Fruit fly (Drosophila melanogaster) S2 (cell line): ENCODE measurements around the gene TwdlZ.

ENCODE experiments used
- CG8478 ChIP-seq: fragments of >200 bp; optimal IDR thresholded peaks from 2 replicates; lab custom pipeline; 2018
- CTCF ChIP-seq, 2 experiments: fragments of >200 bp; optimal IDR thresholded peaks; 2 replicates each; lab custom pipeline; 2018

DNA sequence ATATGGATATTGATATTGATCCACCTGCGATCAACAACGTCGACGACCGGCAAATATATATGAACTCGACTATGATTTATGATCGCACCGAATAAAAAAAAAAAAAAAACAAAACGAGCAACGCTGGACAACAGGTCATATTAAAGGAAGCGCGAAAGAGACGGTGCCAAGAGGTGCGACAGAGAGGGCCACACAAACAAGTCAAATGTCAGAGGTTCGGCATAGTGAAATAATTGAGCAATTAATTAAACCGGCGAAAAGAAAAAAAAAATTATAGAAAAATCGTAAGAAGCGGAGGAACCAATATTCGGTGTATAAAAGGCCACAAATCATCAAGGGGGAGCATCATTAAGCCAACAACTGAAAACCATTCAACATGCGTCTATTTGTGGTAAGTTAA lies 4.6 kb downstream of the TwdlZ start, which contains the start of gene Twdlalpha:
- TF ChIP-seq CTCF (optimal IDR thresholded peaks at IDR 0.05; lab: Kevin White, UChicago) (no peak), CG8478 (no peak)
